Worm (Caenorhabditis elegans) whole organism, mixed stage, embryonic: ENCODE measurements around the gene clc-31.

Source experiments
- M03D4.4 ChIP-seq: sonication (generic microtip); optimal IDR thresholded peaks from 2 replicates; lab custom pipeline; 2017; ENCODE audit warnings: mild to moderate bottlenecking, missing genetic modification characterization, missing compliant biosample characterization
- bed-3 ChIP-seq: fragments of 200-800 bp; sonication (Bioruptor generic); optimal IDR thresholded peaks from 3 replicates; lab custom pipeline; 2018; ENCODE audit warnings: mild to moderate bottlenecking, missing genetic modification characterization, moderate library complexity, missing compliant biosample characterization
- ceh-39 ChIP-seq: fragments of 150-350 bp; optimal IDR thresholded peaks from 2 replicates; lab custom pipeline; 2014; ENCODE audit warnings: missing biosample characterization, missing genetic modification characterization
- ceh-43 ChIP-seq: fragments of 200-800 bp; sonication (Bioruptor generic); optimal IDR thresholded peaks from 2 replicates; lab custom pipeline; 2018; ENCODE audit warnings: mild to moderate bottlenecking, missing genetic modification characterization, moderate library complexity, missing compliant biosample characterization
- ces-1 ChIP-seq: fragments of 150-350 bp; optimal IDR thresholded peaks from 2 replicates; lab custom pipeline; 2014; ENCODE audit warnings: missing biosample characterization, missing genetic modification reagents, missing genetic modification characterization
- cnd-1 ChIP-seq: fragments of 200-800 bp; sonication (Bioruptor generic); optimal IDR thresholded peaks from 2 replicates; lab custom pipeline; 2018; ENCODE audit warnings: mild to moderate bottlenecking, missing genetic modification characterization, missing compliant biosample characterization
- elt-1 ChIP-seq: sonication (generic microtip); optimal IDR thresholded peaks from 2 replicates; lab custom pipeline; 2017; ENCODE audit warnings: missing genetic modification characterization, mild to moderate bottlenecking, missing compliant biosample characterization, antibody characterized with exemption, moderate library complexity, borderline replicate concordance; ENCODE audit not compliant: insufficient read depth
- elt-3 ChIP-seq: fragments of 150-350 bp; optimal IDR thresholded peaks from 2 replicates; lab custom pipeline; 2014; ENCODE audit warnings: missing biosample characterization, missing genetic modification characterization
- ham-2 ChIP-seq: fragments of 200-800 bp; sonication (Bioruptor generic); optimal IDR thresholded peaks from 2 replicates; lab custom pipeline; 2018; ENCODE audit warnings: mild to moderate bottlenecking, missing genetic modification characterization, missing compliant biosample characterization
- hlh-1 ChIP-seq: fragments of 150-350 bp; optimal IDR thresholded peaks from 2 replicates; lab custom pipeline; 2014; ENCODE audit warnings: missing biosample characterization, missing genetic modification reagents, missing genetic modification characterization
- lin-13 ChIP-seq: fragments of 150-350 bp; optimal IDR thresholded peaks from 2 replicates; lab custom pipeline; 2014; ENCODE audit warnings: missing biosample characterization, missing genetic modification characterization
- mab-5 ChIP-seq: fragments of 150-350 bp; optimal IDR thresholded peaks from 2 replicates; lab custom pipeline; 2014; ENCODE audit warnings: missing biosample characterization, missing genetic modification characterization
- mep-1 ChIP-seq: fragments of 150-350 bp; optimal IDR thresholded peaks from 2 replicates; lab custom pipeline; 2017; ENCODE audit warnings: missing biosample characterization, missing genetic modification reagents, missing genetic modification characterization, inconsistent platforms
- nhr-2 ChIP-seq: fragments of 150-350 bp; optimal IDR thresholded peaks from 2 replicates; lab custom pipeline; 2014; ENCODE audit warnings: missing biosample characterization, missing genetic modification characterization
- nhr-28 ChIP-seq: fragments of 150-350 bp; optimal IDR thresholded peaks from 2 replicates; lab custom pipeline; 2014; ENCODE audit warnings: missing biosample characterization, missing genetic modification characterization
- pha-4 ChIP-seq: fragments of 150-350 bp; optimal IDR thresholded peaks from 2 replicates; lab custom pipeline; 2018; ENCODE audit warnings: missing biosample characterization, missing genetic modification reagents, missing genetic modification characterization
- sem-2 ChIP-seq: fragments of 200-800 bp; sonication (Bioruptor generic); optimal IDR thresholded peaks from 2 replicates; lab custom pipeline; 2018; ENCODE audit warnings: mild to moderate bottlenecking, missing genetic modification characterization, missing compliant biosample characterization
- snpc-4 ChIP-seq: fragments of 150-350 bp; optimal IDR thresholded peaks from 2 replicates; lab custom pipeline; 2014; ENCODE audit warnings: missing biosample characterization, missing genetic modification characterization
- sptf-1 ChIP-seq: sonication (generic microtip); optimal IDR thresholded peaks from 2 replicates; lab custom pipeline; 2017; ENCODE audit warnings: mild to moderate bottlenecking, missing genetic modification characterization, moderate library complexity, missing compliant biosample characterization
- tbx-8 ChIP-seq: fragments of 200-800 bp; sonication (Bioruptor generic); optimal IDR thresholded peaks from 2 replicates; lab custom pipeline; 2018; ENCODE audit warnings: mild to moderate bottlenecking, missing genetic modification characterization, moderate library complexity, missing compliant biosample characterization
- unc-39 ChIP-seq: fragments of 150-350 bp; optimal IDR thresholded peaks from 2 replicates; lab custom pipeline; 2014; ENCODE audit warnings: missing biosample characterization, missing genetic modification characterization

The clc-31 gene

ce11 chrII:387844-388355 is 47.6 kb downstream of the clc-31 start:
- TF ChIP-seq sem-2 (GFP tag; lab: Kevin White, UChicago) (no peak), M03D4.4 (tag; lab: Kevin White, UChicago) (no peak), nhr-2 (no peak), mab-5 (tag; lab: Kevin White, UChicago) (no peak), hlh-1 (tag; lab: Kevin White, UChicago) (no peak), elt-1 (no peak), pha-4 (tag; lab: Kevin White, UChicago) (no peak), tbx-8 (no peak), nhr-28 (no peak), cnd-1 (no peak), lin-13 (tag; lab: Kevin White, UChicago) (no peak), ham-2 (GFP tag; lab: Kevin White, UChicago) (no peak), sptf-1 (tag; lab: Kevin White, UChicago) (no peak), mep-1 (no peak)
- TF ChIP-seq, all 35 proteins: peak for 0

DNA sequence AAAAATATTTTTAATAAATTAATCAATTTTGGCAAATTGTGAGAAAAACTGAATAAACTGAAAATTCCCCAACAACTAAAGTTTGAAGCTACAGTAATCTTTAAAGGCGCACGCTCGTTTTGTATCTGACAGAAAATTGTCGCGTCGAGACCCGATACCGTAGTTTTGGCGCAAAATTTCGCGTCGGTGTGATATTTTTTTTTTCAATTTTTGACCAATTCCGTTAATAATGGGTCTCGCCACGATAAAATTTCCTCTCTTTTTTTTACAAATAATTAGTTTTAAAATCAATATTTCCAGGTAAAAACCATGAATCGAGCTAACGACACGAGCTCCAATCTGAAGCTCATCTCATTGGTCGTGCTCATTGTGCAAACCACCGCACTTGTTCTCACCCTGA is 48.2 kb downstream of the clc-31 start, which contains the start of gene nstp-4:
TSS of gene nstp-4 (plus strand) at position 301 of the 400 bp plus-strand sequence.
- no peak for TF ChIP-seq tbx-8
- no peak for TF ChIP-seq cnd-1
- no peak for TF ChIP-seq ceh-39 (tag; lab: Kevin White, UChicago)
- no peak for TF ChIP-seq ceh-43 (GFP tag; lab: Kevin White, UChicago)
- TF ChIP-seq elt-1 = no peak
- TF ChIP-seq sptf-1 (tag; lab: Kevin White, UChicago) = no peak
- no peak for TF ChIP-seq elt-3 (tag; lab: Kevin White, UChicago)
- no peak for TF ChIP-seq bed-3 (GFP tag; lab: Kevin White, UChicago)
- no peak for TF ChIP-seq unc-39
- TF ChIP-seq ces-1 (GFP tag; lab: Kevin White, UChicago) = no peak
- TF ChIP-seq snpc-4 (tag; lab: Kevin White, UChicago) = no peak
